Fruit fly (Drosophila melanogaster) whole organism, pupa: ENCODE results near the gene sina.

ENCODE experiments used
- CG14655 ChIP-seq: fragments of 200-800 bp; sonication (Bioruptor generic); optimal IDR thresholded peaks from 3 replicates; lab custom pipeline; 2017; ENCODE audit warnings: mild to moderate bottlenecking, missing biosample characterization, missing genetic modification reagents, missing genetic modification characterization
- CG15710 ChIP-seq: fragments of 200-800 bp; sonication (Bioruptor generic); optimal IDR thresholded peaks from 2 replicates; lab custom pipeline; 2018; ENCODE audit warnings: missing biosample characterization, mild to moderate bottlenecking, missing genetic modification characterization, moderate library complexity
- CG32121 ChIP-seq: fragments of 200-800 bp; sonication (Bioruptor generic); IDR thresholded peaks from 2 replicates; pipeline ENCODE4 v1.3.6; 2022; ENCODE audit warnings: missing biosample characterization, missing genetic modification characterization
- CG34367 ChIP-seq: fragments of 200-800 bp; sonication (Bioruptor generic); optimal IDR thresholded peaks from 2 replicates; lab custom pipeline; 2018; ENCODE audit warnings: missing biosample characterization, mild to moderate bottlenecking, missing genetic modification characterization
- CG4496 ChIP-seq: fragments of 200-800 bp; sonication (Bioruptor generic); IDR thresholded peaks from 3 replicates; pipeline ENCODE4 v1.3.6; 2022; ENCODE audit warnings: missing biosample characterization, missing genetic modification characterization
- CG9948 ChIP-seq: fragments of 200-800 bp; sonication (Bioruptor generic); optimal IDR thresholded peaks from 2 replicates; lab custom pipeline; 2018; ENCODE audit warnings: missing biosample characterization, mild to moderate bottlenecking, missing genetic modification characterization, moderate library complexity
- EcR ChIP-seq: fragments of 200-800 bp; sonication (Bioruptor generic); optimal IDR thresholded peaks from 3 replicates; lab custom pipeline; 2019; ENCODE audit warnings: missing biosample characterization, missing genetic modification characterization, mild to moderate bottlenecking, moderate library complexity, missing genetic modification reagents
- rn ChIP-seq: fragments of 200-800 bp; sonication (Bioruptor generic); IDR thresholded peaks from 2 replicates; pipeline ENCODE4 v1.3.6; 2022; ENCODE audit warnings: missing biosample characterization, missing genetic modification characterization

DNA sequence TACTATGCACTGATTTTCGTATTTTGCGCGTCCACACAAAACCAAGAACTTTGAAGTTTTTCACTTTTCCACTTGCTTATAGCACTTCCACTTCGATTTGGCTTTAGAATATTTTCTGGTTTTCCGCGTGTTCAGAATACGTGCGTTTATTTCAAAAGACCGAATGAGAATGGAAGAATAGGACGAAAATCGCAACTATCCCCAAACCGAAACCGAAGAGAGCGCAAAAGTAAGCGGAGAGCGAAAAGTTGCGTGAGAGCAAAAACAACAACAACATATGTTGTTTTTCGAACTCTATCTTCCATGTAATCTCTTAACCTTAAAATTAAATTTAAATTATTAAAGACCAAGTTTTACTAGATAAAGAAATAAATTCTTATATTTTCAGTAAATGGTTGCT, 46.0 kb upstream of the sina start, which contains the start of gene CG9674:
- no peak for TF ChIP-seq CG9948
- TF ChIP-seq CG15710 (tag; lab: Kevin White, UChicago): no peak
- TF ChIP-seq CG34367: no peak
- TF ChIP-seq rn (GFP tag; lab: Robert Waterston, UW): no peak
- TF ChIP-seq CG32121 (GFP tag; lab: Robert Waterston, UW): no peak
- no peak for TF ChIP-seq CG14655 (GFP tag; lab: Kevin White, UChicago)
- peak; percentile 9 for TF ChIP-seq EcR (GFP tag; lab: Kevin White, UChicago)
- TF ChIP-seq CG4496: no peak
